Worm (Caenorhabditis elegans) whole organism, L3 larva: ENCODE data around the gene oig-8.

Source experiments
- R02D3.7 ChIP-seq: fragments of 150-350 bp; optimal IDR thresholded peaks from 2 replicates; lab custom pipeline; 2014; ENCODE audit warnings: missing biosample characterization, missing genetic modification characterization
- ZK546.5 ChIP-seq: sonication (generic microtip); optimal IDR thresholded peaks from 2 replicates; lab custom pipeline; 2017; ENCODE audit warnings: missing biosample characterization, missing genetic modification characterization
- aly-2 ChIP-seq: fragments of 150-350 bp; optimal IDR thresholded peaks from 2 replicates; lab custom pipeline; 2014; ENCODE audit warnings: missing biosample characterization, missing genetic modification characterization
- ama-1 ChIP-seq: fragments of 150-350 bp; optimal IDR thresholded peaks from 2 replicates; lab custom pipeline; 2018
- ceh-16 ChIP-seq: sonication (generic microtip); optimal IDR thresholded peaks from 2 replicates; lab custom pipeline; 2017; ENCODE audit warnings: missing biosample characterization, missing genetic modification characterization
- ceh-28 ChIP-seq: fragments of 150-350 bp; optimal IDR thresholded peaks from 2 replicates; lab custom pipeline; 2014; ENCODE audit warnings: missing biosample characterization, missing genetic modification reagents, missing genetic modification characterization
- ceh-82 ChIP-seq: fragments of 150-350 bp; optimal IDR thresholded peaks from 2 replicates; lab custom pipeline; 2014; ENCODE audit warnings: missing biosample characterization, missing genetic modification characterization
- daf-12 ChIP-seq: fragments of 150-350 bp; optimal IDR thresholded peaks from 2 replicates; lab custom pipeline; 2014; ENCODE audit warnings: missing biosample characterization, missing genetic modification reagents, missing genetic modification characterization
- egl-27 ChIP-seq: sonication (generic microtip); optimal IDR thresholded peaks from 4 replicates; lab custom pipeline; 2017; ENCODE audit warnings: missing biosample characterization, missing genetic modification reagents, missing genetic modification characterization
- egl-5 ChIP-seq: fragments of 150-350 bp; optimal IDR thresholded peaks from 2 replicates; lab custom pipeline; 2017; ENCODE audit warnings: missing biosample characterization, missing genetic modification reagents, missing genetic modification characterization, inconsistent platforms
- elt-2 ChIP-seq: sonication (generic microtip); optimal IDR thresholded peaks from 2 replicates; lab custom pipeline; 2016; ENCODE audit warnings: missing genetic modification reagents, mild to moderate bottlenecking, missing genetic modification characterization, missing compliant biosample characterization
- elt-3 ChIP-seq, 3 experiments: fragments of 150-350 bp in 1 of 3; sonication (generic microtip) in 2 of 3; optimal IDR thresholded peaks; 2 replicates in 2 of 3; 4 replicates in 1 of 3; lab custom pipeline; 2014 to 2017; ENCODE audit warnings: missing biosample characterization in 3 of 3, missing genetic modification characterization in 3 of 3
- eor-1 ChIP-seq, 2 experiments: fragments of 150-350 bp; optimal IDR thresholded peaks; 2 replicates each; lab custom pipeline; 2014 to 2018; ENCODE audit warnings: missing biosample characterization in 2 of 2, missing genetic modification characterization in 2 of 2
- fkh-10 ChIP-seq: sonication (generic microtip); optimal IDR thresholded peaks from 2 replicates; lab custom pipeline; 2017; ENCODE audit warnings: missing biosample characterization, missing genetic modification reagents, missing genetic modification characterization
- fkh-2 ChIP-seq: fragments of 150-350 bp; optimal IDR thresholded peaks from 2 replicates; lab custom pipeline; 2014; ENCODE audit warnings: missing biosample characterization, missing genetic modification reagents, missing genetic modification characterization
- fos-1 ChIP-seq: fragments of 150-350 bp; optimal IDR thresholded peaks from 2 replicates; lab custom pipeline; 2014; ENCODE audit warnings: missing biosample characterization, missing genetic modification characterization
- jun-1 ChIP-seq: fragments of 150-350 bp; optimal IDR thresholded peaks from 2 replicates; lab custom pipeline; 2014; ENCODE audit warnings: missing biosample characterization, missing genetic modification reagents, missing genetic modification characterization
- lin-15B ChIP-seq: fragments of 150-350 bp; optimal IDR thresholded peaks from 2 replicates; lab custom pipeline; 2014; ENCODE audit warnings: missing biosample characterization, missing genetic modification characterization
- lin-39 ChIP-seq: fragments of 150-350 bp; optimal IDR thresholded peaks from 2 replicates; lab custom pipeline; 2018; ENCODE audit warnings: missing biosample characterization, missing genetic modification reagents, missing genetic modification characterization
- lsy-12 ChIP-seq: sonication (generic microtip); optimal IDR thresholded peaks from 2 replicates; lab custom pipeline; 2016; ENCODE audit warnings: mild to moderate bottlenecking, missing genetic modification characterization, missing compliant biosample characterization
- mdl-1 ChIP-seq: fragments of 150-350 bp; optimal IDR thresholded peaks from 2 replicates; lab custom pipeline; 2014; ENCODE audit warnings: missing biosample characterization, missing genetic modification characterization
- nhr-11 ChIP-seq: fragments of 150-350 bp; optimal IDR thresholded peaks from 2 replicates; lab custom pipeline; 2014; ENCODE audit warnings: missing biosample characterization, missing genetic modification characterization
- nhr-12 ChIP-seq: fragments of 150-350 bp; optimal IDR thresholded peaks from 2 replicates; lab custom pipeline; 2014; ENCODE audit warnings: missing biosample characterization, missing genetic modification characterization
- nhr-23 ChIP-seq: fragments of 150-350 bp; optimal IDR thresholded peaks from 2 replicates; lab custom pipeline; 2014; ENCODE audit warnings: missing biosample characterization, missing genetic modification reagents, missing genetic modification characterization
- nhr-237 ChIP-seq: fragments of 150-350 bp; optimal IDR thresholded peaks from 2 replicates; lab custom pipeline; 2014; ENCODE audit warnings: missing biosample characterization, missing genetic modification characterization
- nhr-25 ChIP-seq: sonication (generic microtip); optimal IDR thresholded peaks from 2 replicates; lab custom pipeline; 2017; ENCODE audit warnings: missing biosample characterization, missing genetic modification characterization
- nhr-28 ChIP-seq: fragments of 150-350 bp; optimal IDR thresholded peaks from 2 replicates; lab custom pipeline; 2014; ENCODE audit warnings: missing biosample characterization, missing genetic modification characterization
- nhr-43 ChIP-seq: sonication (generic microtip); optimal IDR thresholded peaks from 2 replicates; lab custom pipeline; 2016; ENCODE audit warnings: mild to moderate bottlenecking, missing genetic modification characterization, missing compliant biosample characterization; ENCODE audit not compliant: poor library complexity, severe bottlenecking
- nhr-76 ChIP-seq: fragments of 150-350 bp; sonication (generic microtip); optimal IDR thresholded peaks from 5 replicates; lab custom pipeline; 2014; ENCODE audit warnings: missing biosample characterization, missing genetic modification characterization
- nhr-77 ChIP-seq: fragments of 150-350 bp; optimal IDR thresholded peaks from 2 replicates; lab custom pipeline; 2014; ENCODE audit warnings: missing biosample characterization, missing genetic modification characterization
- pha-4 ChIP-seq: fragments of 150-350 bp; optimal IDR thresholded peaks from 2 replicates; lab custom pipeline; 2014; ENCODE audit warnings: missing biosample characterization, missing genetic modification reagents, missing genetic modification characterization
- pqm-1 ChIP-seq: fragments of 150-350 bp; optimal IDR thresholded peaks from 2 replicates; lab custom pipeline; 2017; ENCODE audit warnings: missing biosample characterization, missing genetic modification characterization, inconsistent platforms
- sea-2 ChIP-seq: fragments of 150-350 bp; sonication (generic microtip); optimal IDR thresholded peaks from 4 replicates; lab custom pipeline; 2014; ENCODE audit warnings: missing biosample characterization, missing genetic modification reagents, missing genetic modification characterization
- skn-1 ChIP-seq: fragments of 150-350 bp; optimal IDR thresholded peaks from 2 replicates; lab custom pipeline; 2014; ENCODE audit warnings: missing biosample characterization, missing genetic modification characterization
- snpc-4 ChIP-seq: fragments of 150-350 bp; optimal IDR thresholded peaks from 2 replicates; lab custom pipeline; 2014; ENCODE audit warnings: missing biosample characterization, missing genetic modification characterization
- tbx-2 ChIP-seq: sonication (generic microtip); optimal IDR thresholded peaks from 2 replicates; lab custom pipeline; 2016; ENCODE audit warnings: mild to moderate bottlenecking, missing genetic modification characterization, missing compliant biosample characterization
- unc-39 ChIP-seq: sonication (generic microtip); optimal IDR thresholded peaks from 4 replicates; lab custom pipeline; 2017; ENCODE audit warnings: missing biosample characterization, missing genetic modification characterization
- unc-62 ChIP-seq: fragments of 150-350 bp; sonication (generic microtip); optimal IDR thresholded peaks from 4 replicates; lab custom pipeline; 2014; ENCODE audit warnings: missing biosample characterization, missing genetic modification reagents, missing genetic modification characterization
- zag-1 ChIP-seq: fragments of 150-350 bp; optimal IDR thresholded peaks from 2 replicates; lab custom pipeline; 2014; ENCODE audit warnings: missing biosample characterization, missing genetic modification characterization
- ztf-11 ChIP-seq: fragments of 150-350 bp; optimal IDR thresholded peaks from 2 replicates; lab custom pipeline; 2014; ENCODE audit warnings: missing biosample characterization, missing genetic modification characterization
- ztf-4 ChIP-seq: fragments of 150-350 bp; optimal IDR thresholded peaks from 2 replicates; lab custom pipeline; 2014; ENCODE audit warnings: missing biosample characterization, missing genetic modification characterization

oig-8 gene

ce11 chrII:6621886-6622285 lies 27.0 kb downstream of the oig-8 start, which contains the start of gene F54H5.3:
Gene F54H5.3 (plus strand): TSS chrII:6622186.
- TF ChIP-seq lin-39 (tag; lab: Kevin White, UChicago) = no peak
- TF ChIP-seq ztf-11 (tag; lab: Kevin White, UChicago) = no peak
- TF ChIP-seq sea-2 (GFP tag; lab: Kevin White, UChicago) = no peak
- no peak for TF ChIP-seq nhr-11 (tag; lab: Kevin White, UChicago)
- no peak for TF ChIP-seq tbx-2 (tag; lab: Kevin White, UChicago)
- no peak for TF ChIP-seq lin-15B
- TF ChIP-seq ceh-82 = no peak
- TF ChIP-seq unc-62 = no peak
- no peak for TF ChIP-seq egl-27 (tag; lab: Kevin White, UChicago)
- no peak for TF ChIP-seq fkh-2 (tag; lab: Kevin White, UChicago)

- peak; percentile 19 for TF ChIP-seq nhr-43
- peak; percentile 4 for TF ChIP-seq ceh-28 (tag; lab: Kevin White, UChicago)
- no peak for TF ChIP-seq lsy-12 (tag; lab: Kevin White, UChicago)
- peak in 1 of 3 experiments; percentile 27 for TF ChIP-seq elt-3 (tag; optimal IDR thresholded peaks at IDR 0.05; lab: Kevin White, UChicago)
- peak; percentile 46 for TF ChIP-seq nhr-23 (tag; lab: Kevin White, UChicago)
- TF ChIP-seq nhr-25 (tag; lab: Kevin White, UChicago) = peak; percentile 10
- no peak for TF ChIP-seq eor-1 (tag; optimal IDR thresholded peaks at IDR 0.05; lab: Kevin White, UChicago)
Observed at ce11 chrII:6619007-6619406, 29.9 kb downstream of the oig-8 start.

- TF ChIP-seq zag-1 (tag; lab: Kevin White, UChicago) (no peak), nhr-28 (no peak), lsy-12 (tag; lab: Kevin White, UChicago) (no peak), R02D3.7 (tag; lab: Kevin White, UChicago) (no peak), elt-2 (tag; lab: Kevin White, UChicago) (no peak), skn-1 (no peak)
- TF ChIP-seq, all 47 proteins: peak for 0
Observed at ce11 chrII:6616770-6617169, 32.2 kb downstream of the oig-8 start, which contains the start of gene klf-3. Gene klf-3 (plus strand): TSS chrII:6616878.

- TF ChIP-seq elt-2 (tag; lab: Kevin White, UChicago) = peak; percentile 88
- TF ChIP-seq ama-1 (lab: Kevin White, UChicago) = no peak
- TF ChIP-seq pqm-1 (tag; lab: Kevin White, UChicago) = peak; percentile 65
- no peak for TF ChIP-seq snpc-4 (tag; lab: Kevin White, UChicago)
- TF ChIP-seq nhr-76 = no peak
- no peak for TF ChIP-seq mdl-1 (tag; lab: Kevin White, UChicago)
- no peak for TF ChIP-seq fos-1
- TF ChIP-seq ZK546.5 (tag; lab: Kevin White, UChicago) = no peak
- peak; percentile 79 for TF ChIP-seq jun-1
- TF ChIP-seq tbx-2 (tag; lab: Kevin White, UChicago) = no peak
- no peak for TF ChIP-seq nhr-12
- TF ChIP-seq, all 47 proteins: peak for 3
Observed at ce11 chrII:6616135-6616534, 32.8 kb downstream of the oig-8 start.

- TF ChIP-seq fkh-10 (GFP tag; lab: Kevin White, UChicago) = no peak
- no peak for TF ChIP-seq fos-1
- TF ChIP-seq fkh-2 (tag; lab: Kevin White, UChicago) = no peak
- TF ChIP-seq elt-3 (tag; optimal IDR thresholded peaks at IDR 0.05; lab: Kevin White, UChicago) = no peak
- no peak for TF ChIP-seq egl-27 (tag; lab: Kevin White, UChicago)
- TF ChIP-seq nhr-77 (tag; lab: Kevin White, UChicago) = no peak
- TF ChIP-seq nhr-11 (tag; lab: Kevin White, UChicago) = no peak
- TF ChIP-seq unc-62 = no peak
- no peak for TF ChIP-seq R02D3.7 (tag; lab: Kevin White, UChicago)
- no peak for TF ChIP-seq ztf-4
- TF ChIP-seq pha-4 (tag; lab: Kevin White, UChicago) = peak; percentile 36
- TF ChIP-seq nhr-28 = no peak
- TF ChIP-seq nhr-23 (tag; lab: Kevin White, UChicago) = no peak
- TF ChIP-seq snpc-4 (tag; lab: Kevin White, UChicago) = no peak
- no peak for TF ChIP-seq mdl-1 (tag; lab: Kevin White, UChicago)
- TF ChIP-seq aly-2 (tag; lab: Kevin White, UChicago) = no peak
- TF ChIP-seq lin-39 (tag; lab: Kevin White, UChicago) = no peak
- no peak for TF ChIP-seq lin-15B
- no peak for TF ChIP-seq nhr-43
- TF ChIP-seq elt-2 (tag; lab: Kevin White, UChicago) = peak; percentile 93
- peak; percentile 50 for TF ChIP-seq skn-1
- no peak for TF ChIP-seq jun-1
- TF ChIP-seq ztf-11 (tag; lab: Kevin White, UChicago) = no peak
- TF ChIP-seq ceh-16 (tag; lab: Kevin White, UChicago) = no peak
- no peak for TF ChIP-seq nhr-237
- TF ChIP-seq egl-5 (tag; lab: Kevin White, UChicago) = no peak
- TF ChIP-seq ama-1 (lab: Kevin White, UChicago) = no peak
- no peak for TF ChIP-seq unc-39 (tag; lab: Kevin White, UChicago)
- TF ChIP-seq pqm-1 (tag; lab: Kevin White, UChicago) = peak; percentile 90
- TF ChIP-seq daf-12 = no peak
- TF ChIP-seq sea-2 (GFP tag; lab: Kevin White, UChicago) = no peak
Observed at ce11 chrII:6615232-6616029, 33.5 kb downstream of the oig-8 start.
